Worm (Caenorhabditis elegans) whole organism, L3 larva: ENCODE results near the gene F41C3.11.

Experiments used
- R02D3.7 ChIP-seq: fragments of 150-350 bp; optimal IDR thresholded peaks from 2 replicates; lab custom pipeline; 2014; ENCODE audit warnings: missing biosample characterization, missing genetic modification characterization
- ZK546.5 ChIP-seq: sonication (generic microtip); optimal IDR thresholded peaks from 2 replicates; lab custom pipeline; 2017; ENCODE audit warnings: missing biosample characterization, missing genetic modification characterization
- aly-2 ChIP-seq: fragments of 150-350 bp; optimal IDR thresholded peaks from 2 replicates; lab custom pipeline; 2014; ENCODE audit warnings: missing biosample characterization, missing genetic modification characterization
- ceh-28 ChIP-seq: fragments of 150-350 bp; optimal IDR thresholded peaks from 2 replicates; lab custom pipeline; 2014; ENCODE audit warnings: missing biosample characterization, missing genetic modification reagents, missing genetic modification characterization
- ceh-9 ChIP-seq: sonication (generic microtip); optimal IDR thresholded peaks from 2 replicates; lab custom pipeline; 2018; ENCODE audit warnings: missing biosample characterization, missing genetic modification characterization
- daf-12 ChIP-seq: fragments of 150-350 bp; optimal IDR thresholded peaks from 2 replicates; lab custom pipeline; 2014; ENCODE audit warnings: missing biosample characterization, missing genetic modification reagents, missing genetic modification characterization
- egl-27 ChIP-seq: sonication (generic microtip); optimal IDR thresholded peaks from 4 replicates; lab custom pipeline; 2017; ENCODE audit warnings: missing biosample characterization, missing genetic modification reagents, missing genetic modification characterization
- egl-5 ChIP-seq: fragments of 150-350 bp; optimal IDR thresholded peaks from 2 replicates; lab custom pipeline; 2017; ENCODE audit warnings: missing biosample characterization, missing genetic modification reagents, missing genetic modification characterization, inconsistent platforms
- elt-1 ChIP-seq: fragments of 150-350 bp; optimal IDR thresholded peaks from 2 replicates; lab custom pipeline; 2014; ENCODE audit warnings: missing biosample characterization, missing genetic modification characterization
- elt-2 ChIP-seq: sonication (generic microtip); optimal IDR thresholded peaks from 2 replicates; lab custom pipeline; 2016; ENCODE audit warnings: missing genetic modification reagents, mild to moderate bottlenecking, missing genetic modification characterization, missing compliant biosample characterization
- elt-3 ChIP-seq, 3 experiments: fragments of 150-350 bp in 1 of 3; sonication (generic microtip) in 2 of 3; optimal IDR thresholded peaks; 2 replicates in 2 of 3; 4 replicates in 1 of 3; lab custom pipeline; 2014 to 2017; ENCODE audit warnings: missing biosample characterization in 3 of 3, missing genetic modification characterization in 3 of 3
- eor-1 ChIP-seq, 2 experiments: fragments of 150-350 bp; optimal IDR thresholded peaks; 2 replicates each; lab custom pipeline; 2014 to 2018; ENCODE audit warnings: missing biosample characterization in 2 of 2, missing genetic modification characterization in 2 of 2
- fkh-10 ChIP-seq: sonication (generic microtip); optimal IDR thresholded peaks from 2 replicates; lab custom pipeline; 2017; ENCODE audit warnings: missing biosample characterization, missing genetic modification reagents, missing genetic modification characterization
- fkh-2 ChIP-seq: fragments of 150-350 bp; optimal IDR thresholded peaks from 2 replicates; lab custom pipeline; 2014; ENCODE audit warnings: missing biosample characterization, missing genetic modification reagents, missing genetic modification characterization
- fos-1 ChIP-seq: fragments of 150-350 bp; optimal IDR thresholded peaks from 2 replicates; lab custom pipeline; 2014; ENCODE audit warnings: missing biosample characterization, missing genetic modification characterization
- jun-1 ChIP-seq: fragments of 150-350 bp; optimal IDR thresholded peaks from 2 replicates; lab custom pipeline; 2014; ENCODE audit warnings: missing biosample characterization, missing genetic modification reagents, missing genetic modification characterization
- lin-15B ChIP-seq: fragments of 150-350 bp; optimal IDR thresholded peaks from 2 replicates; lab custom pipeline; 2014; ENCODE audit warnings: missing biosample characterization, missing genetic modification characterization
- lin-39 ChIP-seq: fragments of 150-350 bp; optimal IDR thresholded peaks from 2 replicates; lab custom pipeline; 2018; ENCODE audit warnings: missing biosample characterization, missing genetic modification reagents, missing genetic modification characterization
- lsy-12 ChIP-seq: sonication (generic microtip); optimal IDR thresholded peaks from 2 replicates; lab custom pipeline; 2016; ENCODE audit warnings: mild to moderate bottlenecking, missing genetic modification characterization, missing compliant biosample characterization
- mdl-1 ChIP-seq: fragments of 150-350 bp; optimal IDR thresholded peaks from 2 replicates; lab custom pipeline; 2014; ENCODE audit warnings: missing biosample characterization, missing genetic modification characterization
- mml-1 ChIP-seq: fragments of 150-350 bp; sonication (generic microtip); optimal IDR thresholded peaks from 3 replicates; lab custom pipeline; 2014; ENCODE audit warnings: missing biosample characterization, missing genetic modification characterization
- nfya-1 ChIP-seq: sonication (generic microtip); optimal IDR thresholded peaks from 2 replicates; lab custom pipeline; 2017; ENCODE audit warnings: missing genetic modification characterization, mild to moderate bottlenecking, missing compliant biosample characterization, antibody characterized with exemption, moderate library complexity; ENCODE audit not compliant: insufficient read depth
- nhr-12 ChIP-seq: fragments of 150-350 bp; optimal IDR thresholded peaks from 2 replicates; lab custom pipeline; 2014; ENCODE audit warnings: missing biosample characterization, missing genetic modification characterization
- nhr-23 ChIP-seq: fragments of 150-350 bp; optimal IDR thresholded peaks from 2 replicates; lab custom pipeline; 2014; ENCODE audit warnings: missing biosample characterization, missing genetic modification reagents, missing genetic modification characterization
- nhr-237 ChIP-seq: fragments of 150-350 bp; optimal IDR thresholded peaks from 2 replicates; lab custom pipeline; 2014; ENCODE audit warnings: missing biosample characterization, missing genetic modification characterization
- nhr-25 ChIP-seq: sonication (generic microtip); optimal IDR thresholded peaks from 2 replicates; lab custom pipeline; 2017; ENCODE audit warnings: missing biosample characterization, missing genetic modification characterization
- nhr-43 ChIP-seq: sonication (generic microtip); optimal IDR thresholded peaks from 2 replicates; lab custom pipeline; 2016; ENCODE audit warnings: mild to moderate bottlenecking, missing genetic modification characterization, missing compliant biosample characterization; ENCODE audit not compliant: poor library complexity, severe bottlenecking
- nhr-76 ChIP-seq: fragments of 150-350 bp; sonication (generic microtip); optimal IDR thresholded peaks from 5 replicates; lab custom pipeline; 2014; ENCODE audit warnings: missing biosample characterization, missing genetic modification characterization
- pha-4 ChIP-seq: fragments of 150-350 bp; optimal IDR thresholded peaks from 2 replicates; lab custom pipeline; 2014; ENCODE audit warnings: missing biosample characterization, missing genetic modification reagents, missing genetic modification characterization
- pqm-1 ChIP-seq: fragments of 150-350 bp; optimal IDR thresholded peaks from 2 replicates; lab custom pipeline; 2017; ENCODE audit warnings: missing biosample characterization, missing genetic modification characterization, inconsistent platforms
- skn-1 ChIP-seq: fragments of 150-350 bp; optimal IDR thresholded peaks from 2 replicates; lab custom pipeline; 2014; ENCODE audit warnings: missing biosample characterization, missing genetic modification characterization
- snpc-4 ChIP-seq: fragments of 150-350 bp; optimal IDR thresholded peaks from 2 replicates; lab custom pipeline; 2014; ENCODE audit warnings: missing biosample characterization, missing genetic modification characterization
- zag-1 ChIP-seq: fragments of 150-350 bp; optimal IDR thresholded peaks from 2 replicates; lab custom pipeline; 2014; ENCODE audit warnings: missing biosample characterization, missing genetic modification characterization
- ztf-11 ChIP-seq: fragments of 150-350 bp; optimal IDR thresholded peaks from 2 replicates; lab custom pipeline; 2014; ENCODE audit warnings: missing biosample characterization, missing genetic modification characterization
- ztf-4 ChIP-seq: fragments of 150-350 bp; optimal IDR thresholded peaks from 2 replicates; lab custom pipeline; 2014; ENCODE audit warnings: missing biosample characterization, missing genetic modification characterization

Gene F41C3.11

ce11 chrII:4771282-4771681, 37.5 kb upstream of the F41C3.11 start, which contains the start of gene F26G1.5:
F26G1.5 (minus strand) TSS chrII:4771382.
- no peak for TF ChIP-seq fkh-10 (GFP tag; lab: Kevin White, UChicago)
- no peak for TF ChIP-seq nhr-237 (tag; lab: Kevin White, UChicago)
- TF ChIP-seq nhr-43 (tag; lab: Kevin White, UChicago) = no peak
- TF ChIP-seq elt-3 (tag; optimal IDR thresholded peaks at IDR 0.05; lab: Kevin White, UChicago) = no peak
- TF ChIP-seq lin-39 (tag; lab: Kevin White, UChicago) = no peak
- TF ChIP-seq ztf-11 (tag; lab: Kevin White, UChicago) = no peak
- TF ChIP-seq snpc-4 (tag; lab: Kevin White, UChicago) = no peak
- no peak for TF ChIP-seq eor-1 (tag; optimal IDR thresholded peaks at IDR 0.05; lab: Kevin White, UChicago)
- no peak for TF ChIP-seq nfya-1 (tag; lab: Kevin White, UChicago)
- no peak for TF ChIP-seq pqm-1 (tag; lab: Kevin White, UChicago)
- TF ChIP-seq elt-1 (tag; lab: Kevin White, UChicago) = no peak

DNA sequence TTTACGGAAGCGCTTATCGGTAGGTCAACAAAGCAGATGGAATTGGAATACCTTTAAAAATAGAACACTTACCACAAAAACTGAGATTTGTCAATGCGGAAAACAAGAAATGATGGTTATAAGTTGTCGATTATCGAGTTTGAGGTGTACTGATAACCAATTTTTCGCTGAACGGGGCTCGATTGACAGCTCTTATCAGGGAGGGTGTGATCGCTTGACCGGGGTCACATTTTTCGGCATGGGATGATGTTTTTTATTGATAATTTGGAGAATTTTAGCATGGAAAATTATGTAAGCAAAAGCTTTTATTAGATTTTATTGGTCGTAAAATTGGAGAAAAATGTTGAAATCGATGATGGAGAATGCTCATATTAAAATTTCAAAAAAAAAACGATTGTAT, 36.1 kb upstream of the F41C3.11 start:
- TF ChIP-seq elt-2 (tag; lab: Kevin White, UChicago) (peak; percentile 99), pha-4 (tag; lab: Kevin White, UChicago) (peak; percentile 69), jun-1 (tag; lab: Kevin White, UChicago) (peak; percentile 24), pqm-1 (tag; lab: Kevin White, UChicago) (peak; percentile 87), mml-1 (tag; lab: Kevin White, UChicago) (no peak)

- no peak for TF ChIP-seq fos-1 (tag; lab: Kevin White, UChicago)
- no peak for TF ChIP-seq egl-27 (tag; lab: Kevin White, UChicago)
- peak; percentile 46 for TF ChIP-seq pha-4 (tag; lab: Kevin White, UChicago)
- TF ChIP-seq jun-1 (tag; lab: Kevin White, UChicago) = peak; percentile 39
- TF ChIP-seq lin-39 (tag; lab: Kevin White, UChicago) = no peak
- no peak for TF ChIP-seq nhr-12 (tag; lab: Kevin White, UChicago)
- no peak for TF ChIP-seq zag-1
- TF ChIP-seq lin-15B (tag; lab: Kevin White, UChicago) = no peak
- TF ChIP-seq R02D3.7 (tag; lab: Kevin White, UChicago) = no peak
- peak; percentile 87 for TF ChIP-seq elt-2 (tag; lab: Kevin White, UChicago)
- TF ChIP-seq nhr-25 (tag; lab: Kevin White, UChicago) = peak; percentile 59
- peak; percentile 62 for TF ChIP-seq nhr-23 (tag; lab: Kevin White, UChicago)
- no peak for TF ChIP-seq ceh-9 (tag; lab: Kevin White, UChicago)
- TF ChIP-seq skn-1 (tag; lab: Kevin White, UChicago) = no peak
- TF ChIP-seq pqm-1 (tag; lab: Kevin White, UChicago) = no peak
- TF ChIP-seq elt-1 (tag; lab: Kevin White, UChicago) = no peak
- no peak for TF ChIP-seq eor-1 (tag; optimal IDR thresholded peaks at IDR 0.05; lab: Kevin White, UChicago)
- TF ChIP-seq nfya-1 (tag; lab: Kevin White, UChicago) = no peak
- TF ChIP-seq nhr-76 (tag; lab: Kevin White, UChicago) = no peak
- no peak for TF ChIP-seq ceh-28 (tag; lab: Kevin White, UChicago)
- no peak for TF ChIP-seq lsy-12 (tag; lab: Kevin White, UChicago)
- no peak for TF ChIP-seq daf-12 (tag; lab: Kevin White, UChicago)
- no peak for TF ChIP-seq mdl-1 (tag; lab: Kevin White, UChicago)
- TF ChIP-seq ZK546.5 (tag; lab: Kevin White, UChicago) = no peak
- no peak for TF ChIP-seq fkh-2
- no peak for TF ChIP-seq egl-5 (tag; lab: Kevin White, UChicago)
Measured at ce11 chrII:4769096-4769495, 35.3 kb upstream of the F41C3.11 start.

DNA sequence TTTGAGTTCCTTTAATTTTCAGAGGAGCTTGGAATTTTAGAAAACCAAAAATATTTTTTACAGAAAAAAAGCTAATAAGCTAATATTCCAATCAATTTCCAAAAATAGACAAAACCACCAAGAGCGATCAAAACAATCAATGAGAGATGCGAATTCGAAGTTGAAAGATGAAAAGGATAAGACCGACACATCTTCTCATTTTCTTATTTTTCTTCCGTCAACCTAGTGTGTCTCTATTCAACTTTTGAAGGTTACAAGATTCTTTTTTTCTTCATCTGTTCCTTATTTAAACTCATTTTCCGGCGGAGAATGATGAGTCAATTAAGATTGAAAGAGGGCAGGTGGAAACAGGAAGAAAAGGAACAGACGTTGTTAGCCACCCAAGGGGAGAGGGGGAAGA, 33.9 kb upstream of the F41C3.11 start:
- TF ChIP-seq nhr-23 (tag; lab: Kevin White, UChicago) (peak; percentile 35), ztf-4 (tag; lab: Kevin White, UChicago) (no peak), nhr-25 (tag; lab: Kevin White, UChicago) (peak; percentile 60), ceh-28 (tag; lab: Kevin White, UChicago) (peak; percentile 27), aly-2 (no peak)
- TF ChIP-seq, all 47 proteins: peak for 3
